Comparison of ENCODE assay signal across 1 fruit fly cellular context in the genomic region with DNA sequence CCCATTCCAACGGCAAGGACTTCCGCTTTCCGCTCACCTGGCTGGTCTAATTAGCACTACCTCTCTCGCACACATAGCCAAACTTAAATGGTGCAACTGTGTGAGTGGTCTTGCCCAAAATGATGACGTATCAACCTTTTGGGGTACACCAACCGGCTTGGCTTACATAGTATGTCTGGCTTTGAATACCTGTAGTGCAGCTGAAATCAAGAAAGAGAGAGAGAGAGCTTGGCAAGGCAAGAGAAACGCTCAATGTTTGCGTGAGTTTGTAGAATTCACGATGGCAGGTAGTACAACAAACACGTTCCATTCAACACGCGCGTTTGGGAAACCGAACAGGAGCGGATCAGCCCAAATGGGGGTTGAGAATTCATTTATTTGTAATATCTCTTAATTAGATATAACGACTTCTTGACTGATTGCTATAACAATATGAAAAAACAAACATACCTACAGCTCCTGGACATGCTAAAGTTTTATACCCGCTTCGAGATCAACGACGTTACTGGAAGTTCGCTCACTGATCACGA.
TF ChIP-seq lines count a peak whose summit lies in the region.

No protein-coding gene starts in this region.

TF ChIP-seq in whole organism, embryonic, 481 proteins besides CTCF, POLR2A, EP300 and RAD21 (continued from another document and continues in another):
- TF ChIP-seq cas (GFP tag; IDR thresholded peaks at IDR 0.05; lab: Robert Waterston, UW) (0 out of 2 replicates have a peak, but pooled peaks have one; percentile 16), hb (GFP tag; IDR thresholded peaks at IDR 0.05; lab: Robert Waterston, UW; ENCODE audit: partially characterized antibody) (0 out of 3 replicates have a peak, but pooled peaks have one; percentile 26), D (optimal IDR thresholded peaks at IDR 0.05; lab: Kevin White, UChicago) (no peak), D (GFP tag; optimal IDR thresholded peaks at IDR 0.05; lab: Kevin White, UChicago) (no peak), tx (GFP tag; optimal IDR thresholded peaks at IDR 0.05; lab: Kevin White, UChicago) (no peak), CG3065 (GFP tag; optimal IDR thresholded peaks at IDR 0.05; lab: Kevin White, UChicago) (no peak), bab2 (GFP tag; optimal IDR thresholded peaks at IDR 0.05; lab: Kevin White, UChicago) (peak; percentile 16), Med (GFP tag; lab: Kevin White, UChicago) (no peak), nom (GFP tag; optimal IDR thresholded peaks at IDR 0.05; lab: Kevin White, UChicago) (no peak), toy (GFP tag; IDR thresholded peaks at IDR 0.05; lab: Robert Waterston, UW) (no peak), Dfd (GFP tag; optimal IDR thresholded peaks at IDR 0.05; lab: Kevin White, UChicago) (no peak), Dip3 (GFP tag; optimal IDR thresholded peaks at IDR 0.05; lab: Kevin White, UChicago) (no peak), gcm2 (GFP tag; optimal IDR thresholded peaks at IDR 0.05; lab: Kevin White, UChicago) (no peak), CG10654 (GFP tag; optimal IDR thresholded peaks at IDR 0.05; lab: Kevin White, UChicago) (no peak), CG2202 (tag; optimal IDR thresholded peaks at IDR 0.05; lab: Kevin White, UChicago) (no peak), Vsx1 (GFP tag; optimal IDR thresholded peaks at IDR 0.05; lab: Kevin White, UChicago) (peak; percentile 68), CG16815 (GFP tag; optimal IDR thresholded peaks at IDR 0.05; lab: Kevin White, UChicago) (no peak), CG14965 (GFP tag; optimal IDR thresholded peaks at IDR 0.05; lab: Kevin White, UChicago; ENCODE audit: borderline replicate concordance) (no peak), CG2678 (tag; optimal IDR thresholded peaks at IDR 0.05; lab: Kevin White, UChicago) (no peak), CG7839 (tag; optimal IDR thresholded peaks at IDR 0.05; lab: Kevin White, UChicago) (no peak), NfI (GFP tag; optimal IDR thresholded peaks at IDR 0.05; lab: Kevin White, UChicago) (no peak), Chrac-16 (GFP tag; optimal IDR thresholded peaks at IDR 0.05; lab: Kevin White, UChicago) (no peak), CG9932 (GFP tag; IDR thresholded peaks at IDR 0.05; lab: Robert Waterston, UW) (peak; percentile 37; the same call in 1 of the 2 replicates), D19B (GFP tag; optimal IDR thresholded peaks at IDR 0.05; lab: Kevin White, UChicago) (no peak), slbo (GFP tag; IDR thresholded peaks at IDR 0.05; lab: Robert Waterston, UW) (peak; percentile 11; the same call in 1 of the 2 replicates), dysf (GFP tag; IDR thresholded peaks at IDR 0.05; lab: Robert Waterston, UW) (0 out of 3 replicates have a peak, but pooled peaks have one; percentile 28), sc (optimal IDR thresholded peaks at IDR 0.05; lab: Kevin White, UChicago) (no peak), sc (GFP tag; optimal IDR thresholded peaks at IDR 0.05; lab: Kevin White, UChicago) (no peak), cato (GFP tag; optimal IDR thresholded peaks at IDR 0.05; lab: Kevin White, UChicago; ENCODE audit: borderline replicate concordance) (no peak), Elba2 (GFP tag; optimal IDR thresholded peaks at IDR 0.05; lab: Kevin White, UChicago) (no peak), disco-r (GFP tag; optimal IDR thresholded peaks at IDR 0.05; lab: Kevin White, UChicago) (no peak), Fer2 (tag; optimal IDR thresholded peaks at IDR 0.05; lab: Kevin White, UChicago) (no peak), CG17186 (GFP tag; optimal IDR thresholded peaks at IDR 0.05; lab: Kevin White, UChicago) (no peak), nerfin-2 (GFP tag; IDR thresholded peaks at IDR 0.05; lab: Robert Waterston, UW; ENCODE audit: partially characterized antibody) (no peak), Fer3 (tag; optimal IDR thresholded peaks at IDR 0.05; lab: Kevin White, UChicago) (no peak), Sry-δ (GFP tag; optimal IDR thresholded peaks at IDR 0.05; lab: Kevin White, UChicago) (no peak), bsh (GFP tag; optimal IDR thresholded peaks at IDR 0.05; lab: Kevin White, UChicago) (no peak), Dref (GFP tag; IDR thresholded peaks at IDR 0.05; lab: Robert Waterston, UW) (no peak), CG9797 (GFP tag; optimal IDR thresholded peaks at IDR 0.05; lab: Kevin White, UChicago) (no peak), Myb (GFP tag; optimal IDR thresholded peaks at IDR 0.05; lab: Kevin White, UChicago) (no peak), BEAF-32 (GFP tag; optimal IDR thresholded peaks at IDR 0.05; lab: Kevin White, UChicago) (peak; percentile 39), CG34422 (GFP tag; IDR thresholded peaks at IDR 0.05; lab: Robert Waterston, UW) (no peak), psq (GFP tag; optimal IDR thresholded peaks at IDR 0.05; lab: Kevin White, UChicago) (no peak), bowl (GFP tag; IDR thresholded peaks at IDR 0.05; lab: Robert Waterston, UW) (no peak), CG11723 (GFP tag; optimal IDR thresholded peaks at IDR 0.05; lab: Kevin White, UChicago) (no peak), schlank (tag; optimal IDR thresholded peaks at IDR 0.05; lab: Kevin White, UChicago) (no peak), br (optimal IDR thresholded peaks at IDR 0.05; lab: Kevin White, UChicago) (no peak), nau (GFP tag; optimal IDR thresholded peaks at IDR 0.05; lab: Kevin White, UChicago) (no peak), CG5953 (GFP tag; IDR thresholded peaks at IDR 0.05; lab: Robert Waterston, UW) (no peak), CG1233 (GFP tag; optimal IDR thresholded peaks at IDR 0.05; lab: Kevin White, UChicago) (peak; percentile 14), HLH4C (GFP tag; IDR thresholded peaks at IDR 0.05; lab: Robert Waterston, UW; ENCODE audit: partially characterized antibody) (no peak; the same call in 2 of the 3 replicates), Dp (GFP tag; optimal IDR thresholded peaks at IDR 0.05; lab: Kevin White, UChicago) (no peak), CG16813 (GFP tag; IDR thresholded peaks at IDR 0.05; lab: Robert Waterston, UW; ENCODE audit: partially characterized antibody) (peak; percentile 63), slou (GFP tag; optimal IDR thresholded peaks at IDR 0.05; lab: Kevin White, UChicago) (no peak), Xbp1 (GFP tag; optimal IDR thresholded peaks at IDR 0.05; lab: Kevin White, UChicago) (peak; percentile 29), dimm (GFP tag; IDR thresholded peaks at IDR 0.05; lab: Robert Waterston, UW) (no peak), CG12104 (GFP tag; optimal IDR thresholded peaks at IDR 0.05; lab: Kevin White, UChicago) (no peak), unpg (GFP tag; optimal IDR thresholded peaks at IDR 0.05; lab: Kevin White, UChicago) (no peak), Six4 (GFP tag; optimal IDR thresholded peaks at IDR 0.05; lab: Kevin White, UChicago) (no peak), CG11504 (tag; optimal IDR thresholded peaks at IDR 0.05; lab: Kevin White, UChicago) (no peak), onecut (GFP tag; IDR thresholded peaks at IDR 0.05; lab: Robert Waterston, UW) (no peak), corto (GFP tag; optimal IDR thresholded peaks at IDR 0.05; lab: Kevin White, UChicago) (no peak), YL-1 (GFP tag; optimal IDR thresholded peaks at IDR 0.05; lab: Kevin White, UChicago) (no peak), CG7372 (GFP tag; IDR thresholded peaks at IDR 0.05; lab: Robert Waterston, UW) (no peak), chinmo (GFP tag; IDR thresholded peaks at IDR 0.05; lab: Robert Waterston, UW; ENCODE audit: partially characterized antibody) (peak; percentile 87; the same call in 2 of the 4 replicates), CG17359 (tag; optimal IDR thresholded peaks at IDR 0.05; lab: Kevin White, UChicago) (no peak), Doc2 (GFP tag; IDR thresholded peaks at IDR 0.05; lab: Robert Waterston, UW) (no peak), CG17802 (tag; optimal IDR thresholded peaks at IDR 0.05; lab: Kevin White, UChicago) (no peak), CG11456 (GFP tag; IDR thresholded peaks at IDR 0.05; lab: Robert Waterston, UW) (no peak), CG13296 (GFP tag; optimal IDR thresholded peaks at IDR 0.05; lab: Kevin White, UChicago) (no peak), CG3407 (GFP tag; optimal IDR thresholded peaks at IDR 0.05; lab: Kevin White, UChicago) (no peak), B-H1 (GFP tag; IDR thresholded peaks at IDR 0.05; lab: Robert Waterston, UW) (no peak), CG4707 (GFP tag; optimal IDR thresholded peaks at IDR 0.05; lab: Kevin White, UChicago) (no peak), Mad (GFP tag; optimal IDR thresholded peaks at IDR 0.05; lab: Kevin White, UChicago) (no peak), emc (GFP tag; optimal IDR thresholded peaks at IDR 0.05; lab: Kevin White, UChicago) (no peak), ham (GFP tag; IDR thresholded peaks at IDR 0.05; lab: Robert Waterston, UW) (no peak), CG2129 (GFP tag; IDR thresholded peaks at IDR 0.05; lab: Robert Waterston, UW; ENCODE audit: partially characterized antibody) (no peak), CG18262 (tag; optimal IDR thresholded peaks at IDR 0.05; lab: Kevin White, UChicago) (no peak), CG3163 (GFP tag; optimal IDR thresholded peaks at IDR 0.05; lab: Kevin White, UChicago) (peak; percentile 0), Lhr (GFP tag; optimal IDR thresholded peaks at IDR 0.05; lab: Kevin White, UChicago) (no peak), maf-S (GFP tag; optimal IDR thresholded peaks at IDR 0.05; lab: Kevin White, UChicago) (no peak), bbx (GFP tag; IDR thresholded peaks at IDR 0.05; lab: Robert Waterston, UW; ENCODE audit: partially characterized antibody) (peak; percentile 41; the same call in 1 of the 2 replicates), Hsf (GFP tag; optimal IDR thresholded peaks at IDR 0.05; lab: Kevin White, UChicago) (no peak), gfzf (GFP tag; optimal IDR thresholded peaks at IDR 0.05; lab: Kevin White, UChicago) (no peak), ken (GFP tag; IDR thresholded peaks at IDR 0.05; lab: Robert Waterston, UW) (no peak), gcm (GFP tag; optimal IDR thresholded peaks at IDR 0.05; lab: Kevin White, UChicago) (no peak), CG6765 (GFP tag; optimal IDR thresholded peaks at IDR 0.05; lab: Kevin White, UChicago) (no peak), MTF-1 (GFP tag; optimal IDR thresholded peaks at IDR 0.05; lab: Kevin White, UChicago; ENCODE audit: borderline replicate concordance) (no peak), chm (GFP tag; IDR thresholded peaks at IDR 0.05; lab: Robert Waterston, UW) (no peak), Hey (tag; optimal IDR thresholded peaks at IDR 0.05; lab: Kevin White, UChicago) (no peak), Hmx (GFP tag; optimal IDR thresholded peaks at IDR 0.05; lab: Kevin White, UChicago) (no peak), CG32767 (GFP tag; IDR thresholded peaks at IDR 0.05; lab: Robert Waterston, UW) (no peak), Ptx1 (GFP tag; IDR thresholded peaks at IDR 0.05; lab: Robert Waterston, UW) (0 out of 2 replicates have a peak, but pooled peaks have one; percentile 16), TFAM (GFP tag; optimal IDR thresholded peaks at IDR 0.05; lab: Kevin White, UChicago) (no peak), repo (GFP tag; optimal IDR thresholded peaks at IDR 0.05; lab: Kevin White, UChicago) (no peak), ash1 (GFP tag; optimal IDR thresholded peaks at IDR 0.05; lab: Kevin White, UChicago) (no peak), CG9817 (tag; optimal IDR thresholded peaks at IDR 0.05; lab: Kevin White, UChicago) (no peak), CG12659 (GFP tag; optimal IDR thresholded peaks at IDR 0.05; lab: Kevin White, UChicago) (no peak), eyg (GFP tag; optimal IDR thresholded peaks at IDR 0.05; lab: Kevin White, UChicago) (no peak), abd-A (tag; optimal IDR thresholded peaks at IDR 0.05; lab: Kevin White, UChicago) (no peak), z (GFP tag; IDR thresholded peaks at IDR 0.05; lab: Robert Waterston, UW) (0 out of 3 replicates have a peak, but pooled peaks have one; percentile 25), CG17912 (GFP tag; optimal IDR thresholded peaks at IDR 0.05; lab: Kevin White, UChicago) (no peak), CG12236 (GFP tag; optimal IDR thresholded peaks at IDR 0.05; lab: Kevin White, UChicago) (no peak), tap (tag; optimal IDR thresholded peaks at IDR 0.05; lab: Kevin White, UChicago) (no peak), knrl (GFP tag; IDR thresholded peaks at IDR 0.05; lab: Robert Waterston, UW; ENCODE audit: partially characterized antibody) (peak; percentile 57; the same call in 2 of the 3 replicates), her (GFP tag; optimal IDR thresholded peaks at IDR 0.05; lab: Kevin White, UChicago) (no peak), CG6654 (GFP tag; optimal IDR thresholded peaks at IDR 0.05; lab: Kevin White, UChicago) (no peak), CG18599 (GFP tag; optimal IDR thresholded peaks at IDR 0.05; lab: Kevin White, UChicago) (no peak), CG6683 (GFP tag; optimal IDR thresholded peaks at IDR 0.05; lab: Kevin White, UChicago) (no peak), CG4360 (GFP tag; IDR thresholded peaks at IDR 0.05; lab: Robert Waterston, UW) (peak; percentile 75), Oaz (GFP tag; IDR thresholded peaks at IDR 0.05; lab: Robert Waterston, UW) (no peak), nerfin-1 (tag; optimal IDR thresholded peaks at IDR 0.05; lab: Kevin White, UChicago) (peak; percentile 15), wdn (GFP tag; IDR thresholded peaks at IDR 0.05; lab: Robert Waterston, UW) (no peak), CG11695 (GFP tag; IDR thresholded peaks at IDR 0.05; lab: Robert Waterston, UW) (no peak), da (GFP tag; optimal IDR thresholded peaks at IDR 0.05; lab: Kevin White, UChicago) (no peak), CkIIα-i1 (GFP tag; IDR thresholded peaks at IDR 0.05; lab: Robert Waterston, UW) (no peak), CG5180 (GFP tag; optimal IDR thresholded peaks at IDR 0.05; lab: Kevin White, UChicago) (peak; percentile 81), yki (optimal IDR thresholded peaks at IDR 0.05; lab: Kevin White, UChicago) (no peak), sima (GFP tag; optimal IDR thresholded peaks at IDR 0.05; lab: Kevin White, UChicago) (no peak), CG12391 (tag; optimal IDR thresholded peaks at IDR 0.05; lab: Kevin White, UChicago) (no peak), fd3F (GFP tag; optimal IDR thresholded peaks at IDR 0.05; lab: Kevin White, UChicago) (no peak), Ravus (GFP tag; IDR thresholded peaks at IDR 0.05; lab: Robert Waterston, UW) (no peak), CG2120 (GFP tag; optimal IDR thresholded peaks at IDR 0.05; lab: Kevin White, UChicago) (no peak), chif (GFP tag; optimal IDR thresholded peaks at IDR 0.05; lab: Kevin White, UChicago) (no peak), Hand (GFP tag; optimal IDR thresholded peaks at IDR 0.05; lab: Kevin White, UChicago) (no peak), Lim3 (GFP tag; IDR thresholded peaks at IDR 0.05; lab: Robert Waterston, UW) (no peak), pros (GFP tag; optimal IDR thresholded peaks at IDR 0.05; lab: Kevin White, UChicago) (peak; percentile 58), ci (GFP tag; IDR thresholded peaks at IDR 0.05; lab: Robert Waterston, UW) (peak; percentile 17; the same call in 2 of the 3 replicates), CG10462 (GFP tag; optimal IDR thresholded peaks at IDR 0.05; lab: Kevin White, UChicago) (no peak)
